Worm (Caenorhabditis elegans): ENCODE results near the gene Y105C5B.19.

Gene Y105C5B.19

DNA sequence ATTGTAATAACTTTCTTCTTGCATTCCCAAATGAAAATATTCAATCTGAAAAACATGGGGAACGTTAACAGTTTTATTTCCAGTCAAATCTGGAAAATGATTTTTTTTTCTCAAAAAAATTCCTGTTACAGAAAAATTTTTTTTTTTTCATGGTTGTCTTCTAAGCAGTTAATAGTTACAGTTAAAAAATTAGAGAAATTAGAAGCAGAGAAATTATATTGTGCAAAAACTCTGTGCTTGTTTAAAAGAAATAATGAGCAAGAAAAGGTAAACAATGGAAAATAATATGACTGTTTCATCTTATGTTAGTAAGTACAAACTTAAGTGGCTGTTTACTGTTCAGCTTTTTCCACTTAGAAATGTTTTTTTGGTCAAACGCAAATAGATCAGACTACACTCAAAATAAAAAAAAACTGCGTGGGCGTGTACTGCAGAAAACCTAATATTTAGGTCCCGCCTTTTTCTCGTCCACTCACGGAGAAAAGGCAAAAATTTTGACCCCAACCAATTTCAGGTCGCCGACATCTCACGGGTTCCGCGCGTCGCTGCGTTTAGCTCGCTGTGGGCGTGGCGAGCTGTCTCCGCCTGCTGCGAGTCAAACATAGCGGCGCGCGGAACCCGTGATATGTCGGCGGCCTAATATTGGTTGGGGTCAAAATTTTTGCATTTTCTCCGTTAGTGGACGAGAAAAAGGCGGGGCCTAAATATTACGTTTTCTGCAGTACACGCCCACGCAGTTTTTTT is 32.8 kb downstream of the Y105C5B.19 start, which contains the start of gene ifas-3:
TSS of gene ifas-3 (minus strand) at position 51 of the 744 bp plus-strand sequence.
- TF ChIP-seq che-1 (tag; optimal IDR thresholded peaks at IDR 0.05) = no peak
- TF ChIP-seq C08G9.2 (tag; optimal IDR thresholded peaks at IDR 0.05) = no peak
- TF ChIP-seq K09A11.1 (tag; optimal IDR thresholded peaks at IDR 0.05; ENCODE audit: insufficient read depth) = no peak
- TF ChIP-seq fkh-6 (tag; optimal IDR thresholded peaks at IDR 0.05) = no peak
- no peak for TF ChIP-seq ceh-6 (GFP tag; optimal IDR thresholded peaks at IDR 0.05)
- TF ChIP-seq ets-4 (tag; optimal IDR thresholded peaks at IDR 0.05) = no peak
- TF ChIP-seq dve-1 (tag; optimal IDR thresholded peaks at IDR 0.05) = no peak
- no peak for TF ChIP-seq zip-5 (tag; optimal IDR thresholded peaks at IDR 0.05)
- TF ChIP-seq pha-2 (tag; optimal IDR thresholded peaks at IDR 0.05) = no peak
- TF ChIP-seq ceh-14 (tag; optimal IDR thresholded peaks at IDR 0.05) = no peak

DNA sequence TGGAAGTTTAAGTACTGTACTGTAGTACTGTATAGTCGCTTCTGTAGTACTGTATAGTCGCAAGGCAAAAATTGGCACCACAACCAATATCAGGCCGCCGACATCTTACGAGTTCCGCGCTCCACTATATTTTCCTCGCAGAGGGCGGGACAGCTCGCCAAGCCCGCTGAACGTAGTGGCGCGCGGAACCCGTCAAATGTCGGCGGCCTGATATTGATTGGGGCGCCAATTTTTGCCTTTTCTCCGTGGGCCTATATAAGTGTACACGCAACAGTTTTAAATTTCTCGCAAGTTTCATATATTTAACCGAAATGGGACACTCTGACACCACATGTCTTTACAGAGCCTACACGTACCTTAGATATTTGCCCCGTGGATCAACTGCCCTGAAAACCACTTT is 33.8 kb downstream of the Y105C5B.19 start:
- TF ChIP-seq zip-5 (tag; optimal IDR thresholded peaks at IDR 0.05) (no peak), ztf-16 (tag; optimal IDR thresholded peaks at IDR 0.05) (no peak), unc-55 (GFP tag; optimal IDR thresholded peaks at IDR 0.05) (no peak), sox-4 (tag; optimal IDR thresholded peaks at IDR 0.05) (no peak), pag-3 (tag; optimal IDR thresholded peaks at IDR 0.05; ENCODE audit: borderline replicate concordance) (no peak), unc-3 (GFP tag; conservative IDR thresholded peaks at IDR 0.05) (no peak), unc-3 (tag; optimal IDR thresholded peaks at IDR 0.05) (no peak), pax-1 (tag; optimal IDR thresholded peaks at IDR 0.05) (no peak), K09A11.1 (tag; optimal IDR thresholded peaks at IDR 0.05; ENCODE audit: insufficient read depth) (no peak), tbx-7 (tag; optimal IDR thresholded peaks at IDR 0.05) (no peak), fkh-6 (tag; optimal IDR thresholded peaks at IDR 0.05) (no peak), tbx-2 (tag; optimal IDR thresholded peaks at IDR 0.05) (no peak), gmeb-2 (tag; optimal IDR thresholded peaks at IDR 0.05) (no peak), unc-42 (tag; optimal IDR thresholded peaks at IDR 0.05) (no peak), pat-9 (tag; optimal IDR thresholded peaks at IDR 0.05) (no peak), hlh-15 (tag; optimal IDR thresholded peaks at IDR 0.05) (no peak), ceh-45 (GFP tag; IDR thresholded peaks at IDR 0.05) (no peak), unc-86 (tag; optimal IDR thresholded peaks at IDR 0.05) (no peak), pha-2 (tag; optimal IDR thresholded peaks at IDR 0.05) (no peak), ref-2 (tag; optimal IDR thresholded peaks at IDR 0.05) (no peak), ceh-14 (tag; optimal IDR thresholded peaks at IDR 0.05) (no peak)

DNA sequence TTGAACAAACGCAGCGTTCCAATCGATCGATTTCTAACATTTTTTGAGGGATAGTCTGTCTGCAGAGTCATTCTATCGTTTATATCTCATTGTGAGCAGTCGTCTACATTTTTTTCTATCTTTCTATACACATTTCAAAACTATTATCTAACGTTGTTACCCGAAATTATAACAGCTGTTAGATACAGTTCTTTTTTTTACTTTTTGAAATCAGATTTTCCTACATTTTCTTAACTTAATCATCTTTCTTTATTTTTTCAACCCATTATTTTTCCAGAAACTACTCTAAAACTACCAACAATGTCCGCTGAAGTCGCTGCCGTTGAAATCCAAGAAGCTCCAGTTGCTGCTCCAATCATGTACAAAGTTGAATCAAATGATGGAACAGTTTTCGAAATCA is 37.3 kb downstream of the Y105C5B.19 start, which contains the start of gene skr-10:
TSS of gene skr-10 (plus strand) at position 301 of the 400 bp plus-strand sequence.
- TF ChIP-seq che-1 (tag; optimal IDR thresholded peaks at IDR 0.05) (no peak), sdc-2 (tag; optimal IDR thresholded peaks at IDR 0.05) (no peak)

DNA sequence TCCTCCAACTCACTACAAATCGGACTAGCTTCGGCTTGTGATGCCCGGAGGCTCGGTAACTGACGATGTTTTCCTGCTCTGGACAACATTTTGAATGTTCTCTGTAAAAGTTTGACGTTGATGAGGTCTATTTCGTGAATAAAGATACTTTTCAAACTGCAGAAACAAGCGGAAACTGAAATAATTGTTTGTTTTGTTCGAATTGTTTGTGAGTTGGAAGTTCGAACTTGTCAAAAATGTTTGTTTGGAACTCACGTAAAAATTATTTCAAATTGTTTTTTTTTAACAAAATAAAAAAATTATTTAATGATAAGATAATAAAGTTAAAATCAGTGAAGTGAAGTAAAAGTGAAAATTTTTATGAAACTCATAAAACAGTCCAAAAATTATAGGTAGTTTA is 42.4 kb downstream of the Y105C5B.19 start, which contains the start of gene Y105C5B.11:
TSS of gene Y105C5B.11 (minus strand) at position 101 of the 400 bp plus-strand sequence.
- TF ChIP-seq elt-2 (tag; optimal IDR thresholded peaks at IDR 0.05) (no peak), C38D4.7 (GFP tag; optimal IDR thresholded peaks at IDR 0.05) (no peak), odd-2 (tag; optimal IDR thresholded peaks at IDR 0.05) (no peak), pros-1 (tag; optimal IDR thresholded peaks at IDR 0.05) (no peak), che-1 (tag; optimal IDR thresholded peaks at IDR 0.05) (no peak), nhr-11 (tag; optimal IDR thresholded peaks at IDR 0.05) (no peak), K02D7.2 (tag; optimal IDR thresholded peaks at IDR 0.05) (no peak), pag-3 (tag; optimal IDR thresholded peaks at IDR 0.05; ENCODE audit: borderline replicate concordance) (no peak), F13H6.1 (tag; optimal IDR thresholded peaks at IDR 0.05) (no peak), ceh-24 (tag; optimal IDR thresholded peaks at IDR 0.05) (no peak), hlh-13 (GFP tag; optimal IDR thresholded peaks at IDR 0.05) (no peak), lim-6 (tag; optimal IDR thresholded peaks at IDR 0.05) (no peak), ceh-19 (GFP tag; optimal IDR thresholded peaks at IDR 0.05) (no peak), ceh-30 (tag; optimal IDR thresholded peaks at IDR 0.05) (no peak), ceh-9 (tag; optimal IDR thresholded peaks at IDR 0.05) (no peak), C08G9.2 (tag; optimal IDR thresholded peaks at IDR 0.05) (no peak)

All from whole organism, late embryonic.